Fruit fly (Drosophila melanogaster) whole organism, embryonic: ENCODE data around the gene Bub1.

Experiments used
- Abd-B ChIP-seq: fragments of 200-800 bp; sonication (Bioruptor generic); optimal IDR thresholded peaks from 2 replicates; lab custom pipeline; 2018; ENCODE audit warnings: missing biosample characterization, mild to moderate bottlenecking, missing genetic modification characterization, moderate library complexity
- Aef1 ChIP-seq: fragments of 200-800 bp; sonication (Bioruptor generic); IDR thresholded peaks from 3 replicates; pipeline ENCODE4 v1.3.6; 2022; ENCODE audit warnings: missing biosample characterization, missing genetic modification characterization
- CG10321 ChIP-seq: fragments of 200-800 bp; sonication (Bioruptor generic); IDR thresholded peaks from 2 replicates; pipeline ENCODE4 v1.3.6; 2022; ENCODE audit warnings: missing biosample characterization, missing genetic modification characterization
- CG10366 ChIP-seq: fragments of 200-800 bp; sonication (Bioruptor generic); IDR thresholded peaks from 2 replicates; pipeline ENCODE4 v1.3.6; 2022; ENCODE audit warnings: missing biosample characterization, missing genetic modification characterization
- CG10431 ChIP-seq: fragments of 200-800 bp; sonication (Bioruptor generic); optimal IDR thresholded peaks from 3 replicates; lab custom pipeline; 2018; ENCODE audit warnings: missing biosample characterization, mild to moderate bottlenecking, missing genetic modification characterization
- CG12942 ChIP-seq: fragments of 200-800 bp; sonication (Bioruptor generic); optimal IDR thresholded peaks from 3 replicates; lab custom pipeline; 2016; ENCODE audit warnings: missing biosample characterization, missing genetic modification characterization
- CG13624 ChIP-seq: fragments of 200-800 bp; sonication (Bioruptor generic); optimal IDR thresholded peaks from 2 replicates; lab custom pipeline; 2016; ENCODE audit warnings: missing biosample characterization, missing genetic modification characterization
- CG14860 ChIP-seq: fragments of 200-800 bp; sonication (Bioruptor generic); IDR thresholded peaks from 3 replicates; pipeline ENCODE4 v1.3.6; 2022; ENCODE audit warnings: missing biosample characterization, missing genetic modification characterization; ENCODE audit not compliant: partially characterized antibody
- CG15696 ChIP-seq: fragments of 200-800 bp; sonication (Bioruptor generic); optimal IDR thresholded peaks from 2 replicates; lab custom pipeline; 2019; ENCODE audit warnings: missing biosample characterization, mild to moderate bottlenecking, missing genetic modification characterization, moderate library complexity
- CG16779 ChIP-seq: fragments of 200-800 bp; sonication (Bioruptor generic); IDR thresholded peaks from 2 replicates; pipeline ENCODE4 v1.3.6; 2022; ENCODE audit warnings: missing biosample characterization, missing genetic modification characterization
- CG2120 ChIP-seq: fragments of 200-800 bp; sonication (Bioruptor generic); optimal IDR thresholded peaks from 3 replicates; lab custom pipeline; 2016; ENCODE audit warnings: missing biosample characterization, missing genetic modification characterization
- CG2129 ChIP-seq: fragments of 200-800 bp; sonication (Bioruptor generic); IDR thresholded peaks from 2 replicates; pipeline ENCODE4 v1.3.6; 2022; ENCODE audit warnings: missing biosample characterization, missing genetic modification characterization; ENCODE audit not compliant: partially characterized antibody
- CG2875 ChIP-seq: fragments of 200-800 bp; sonication (Bioruptor generic); optimal IDR thresholded peaks from 2 replicates; lab custom pipeline; 2017; ENCODE audit warnings: missing biosample characterization, mild to moderate bottlenecking, missing genetic modification characterization, missing genetic modification reagents
- CG2889 ChIP-seq: fragments of 200-800 bp; sonication (Bioruptor generic); IDR thresholded peaks from 3 replicates; pipeline ENCODE4 v1.3.6; 2022; ENCODE audit warnings: missing biosample characterization, missing genetic modification characterization
- CG33213 ChIP-seq: fragments of 200-800 bp; sonication (Bioruptor generic); optimal IDR thresholded peaks from 3 replicates; lab custom pipeline; 2016; ENCODE audit warnings: missing biosample characterization, missing genetic modification characterization
- CG33557 ChIP-seq: fragments of 200-800 bp; sonication (Bioruptor generic); optimal IDR thresholded peaks from 2 replicates; lab custom pipeline; 2019; ENCODE audit warnings: missing biosample characterization, mild to moderate bottlenecking, missing genetic modification characterization, moderate library complexity
- CG4707 ChIP-seq: fragments of 200-800 bp; sonication (Bioruptor generic); optimal IDR thresholded peaks from 2 replicates; lab custom pipeline; 2018; ENCODE audit warnings: missing biosample characterization, mild to moderate bottlenecking, missing genetic modification characterization, moderate library complexity
- CG7987 ChIP-seq: fragments of 200-800 bp; sonication (Bioruptor generic); optimal IDR thresholded peaks from 2 replicates; lab custom pipeline; 2018; ENCODE audit warnings: missing biosample characterization, mild to moderate bottlenecking, missing genetic modification characterization, moderate library complexity
- CG8281 ChIP-seq: fragments of 200-800 bp; sonication (Bioruptor generic); optimal IDR thresholded peaks from 2 replicates; lab custom pipeline; 2018; ENCODE audit warnings: missing biosample characterization, mild to moderate bottlenecking, missing genetic modification characterization, moderate library complexity
- Camta ChIP-seq: fragments of 200-800 bp; sonication (Bioruptor generic); optimal IDR thresholded peaks from 2 replicates; lab custom pipeline; 2016; ENCODE audit warnings: missing biosample characterization, missing genetic modification characterization
- CkIIα-i1 ChIP-seq: fragments of 200-800 bp; sonication (Bioruptor generic); IDR thresholded peaks from 2 replicates; pipeline ENCODE4 v1.3.6; 2022; ENCODE audit warnings: missing biosample characterization, missing genetic modification characterization
- Deaf1 ChIP-seq: fragments of 200-800 bp; optimal IDR thresholded peaks from 3 replicates; lab custom pipeline; 2019; ENCODE audit warnings: missing biosample characterization, mild to moderate bottlenecking, missing genetic modification characterization, moderate library complexity
- Doc3 ChIP-seq: fragments of 200-800 bp; sonication (Bioruptor generic); IDR thresholded peaks from 3 replicates; pipeline ENCODE4 v1.3.6; 2022; ENCODE audit warnings: missing biosample characterization, missing genetic modification characterization; ENCODE audit not compliant: partially characterized antibody
- E2f1 ChIP-seq: fragments of 200-800 bp; sonication (Bioruptor generic); IDR thresholded peaks from 2 replicates; pipeline ENCODE4 v1.3.6; 2022; ENCODE audit warnings: missing biosample characterization, missing genetic modification characterization
- HLHmδ ChIP-seq: fragments of 200-800 bp; sonication (Bioruptor generic); optimal IDR thresholded peaks from 2 replicates; lab custom pipeline; 2018; ENCODE audit warnings: missing biosample characterization, mild to moderate bottlenecking, missing genetic modification characterization, moderate library complexity
- Hmx ChIP-seq: fragments of 200-800 bp; sonication (Bioruptor generic); optimal IDR thresholded peaks from 2 replicates; lab custom pipeline; 2016; ENCODE audit warnings: missing biosample characterization, missing genetic modification characterization
- Lim3 ChIP-seq: fragments of 200-800 bp; sonication (Bioruptor generic); IDR thresholded peaks from 2 replicates; pipeline ENCODE4 v1.3.6; 2022; ENCODE audit warnings: missing biosample characterization, missing genetic modification characterization
- MESR4 ChIP-seq: fragments of 200-800 bp; sonication (Bioruptor generic); optimal IDR thresholded peaks from 2 replicates; lab custom pipeline; 2018; ENCODE audit warnings: missing biosample characterization, mild to moderate bottlenecking, missing genetic modification characterization, moderate library complexity
- Nf-YA ChIP-seq: fragments of 200-800 bp; sonication (Bioruptor generic); IDR thresholded peaks from 2 replicates; pipeline ENCODE4 v1.3.6; 2022; ENCODE audit warnings: missing biosample characterization, missing genetic modification characterization
- ac ChIP-seq: fragments of 200-800 bp; sonication (Bioruptor generic); optimal IDR thresholded peaks from 3 replicates; lab custom pipeline; 2017; ENCODE audit warnings: missing biosample characterization, mild to moderate bottlenecking, missing genetic modification characterization
- ap ChIP-seq: fragments of 200-800 bp; sonication (Bioruptor generic); IDR thresholded peaks from 2 replicates; pipeline ENCODE4 v1.3.6; 2022; ENCODE audit warnings: missing biosample characterization, missing genetic modification characterization
- bigmax ChIP-seq: fragments of 200-800 bp; sonication (Bioruptor generic); optimal IDR thresholded peaks from 2 replicates; lab custom pipeline; 2018; ENCODE audit warnings: missing biosample characterization, mild to moderate bottlenecking, missing genetic modification characterization
- crol ChIP-seq: fragments of 200-800 bp; sonication (Bioruptor generic); IDR thresholded peaks from 2 replicates; pipeline ENCODE4 v1.3.6; 2022; ENCODE audit warnings: missing biosample characterization, missing genetic modification characterization
- cwo ChIP-seq: fragments of 200-800 bp; sonication (Bioruptor generic); optimal IDR thresholded peaks from 3 replicates; lab custom pipeline; 2017; ENCODE audit warnings: missing biosample characterization, missing genetic modification characterization, mild to moderate bottlenecking, moderate library complexity, missing genetic modification reagents
- emc ChIP-seq: fragments of 200-800 bp; sonication (Bioruptor generic); optimal IDR thresholded peaks from 2 replicates; lab custom pipeline; 2016; ENCODE audit warnings: missing biosample characterization, missing genetic modification characterization
- ewg ChIP-seq: fragments of 200-800 bp; sonication (Bioruptor generic); optimal IDR thresholded peaks from 3 replicates; lab custom pipeline; 2017; ENCODE audit warnings: mild to moderate bottlenecking, missing biosample characterization, missing genetic modification reagents, missing genetic modification characterization
- eyg ChIP-seq: fragments of 200-800 bp; sonication (Bioruptor generic); optimal IDR thresholded peaks from 3 replicates; lab custom pipeline; 2016; ENCODE audit warnings: missing biosample characterization, missing genetic modification characterization
- fd102C ChIP-seq: fragments of 200-800 bp; sonication (Bioruptor generic); optimal IDR thresholded peaks from 2 replicates; lab custom pipeline; 2018; ENCODE audit warnings: missing biosample characterization, mild to moderate bottlenecking, missing genetic modification characterization, moderate library complexity
- fru ChIP-seq: fragments of >200 bp; optimal IDR thresholded peaks from 2 replicates; lab custom pipeline; 2017
- grn ChIP-seq: fragments of 200-800 bp; sonication (Bioruptor generic); optimal IDR thresholded peaks from 3 replicates; lab custom pipeline; 2017; ENCODE audit warnings: missing biosample characterization, missing genetic modification characterization
- gt ChIP-seq: fragments of 200-800 bp; sonication (Bioruptor generic); IDR thresholded peaks from 2 replicates; pipeline ENCODE4 v1.3.6; 2022; ENCODE audit warnings: missing biosample characterization, missing genetic modification characterization
- ham ChIP-seq: fragments of 200-800 bp; sonication (Bioruptor generic); IDR thresholded peaks from 2 replicates; pipeline ENCODE4 v1.3.6; 2022; ENCODE audit warnings: missing biosample characterization, missing genetic modification characterization
- lab ChIP-seq: fragments of 200-800 bp; sonication (Bioruptor generic); optimal IDR thresholded peaks from 3 replicates; lab custom pipeline; 2017; ENCODE audit warnings: missing biosample characterization, missing genetic modification characterization, mild to moderate bottlenecking, moderate library complexity, missing genetic modification reagents
- lbe ChIP-seq: fragments of 200-800 bp; sonication (Bioruptor generic); optimal IDR thresholded peaks from 2 replicates; lab custom pipeline; 2016; ENCODE audit warnings: missing biosample characterization, mild to moderate bottlenecking, missing genetic modification characterization
- luna ChIP-seq: fragments of 200-800 bp; sonication (Bioruptor generic); optimal IDR thresholded peaks from 2 replicates; lab custom pipeline; 2016; ENCODE audit warnings: missing biosample characterization, missing genetic modification characterization
- oc ChIP-seq: fragments of 200-800 bp; sonication (Bioruptor generic); optimal IDR thresholded peaks from 2 replicates; lab custom pipeline; 2018; ENCODE audit warnings: missing biosample characterization, mild to moderate bottlenecking, missing genetic modification characterization, moderate library complexity
- ranshi ChIP-seq: fragments of 200-800 bp; sonication (Bioruptor generic); IDR thresholded peaks from 2 replicates; pipeline ENCODE4 v1.3.6; 2022; ENCODE audit warnings: missing biosample characterization, missing genetic modification characterization
- seq ChIP-seq: fragments of 200-800 bp; sonication (Bioruptor generic); IDR thresholded peaks from 2 replicates; pipeline ENCODE4 v1.3.6; 2022; ENCODE audit warnings: missing biosample characterization, missing genetic modification characterization
- shn ChIP-seq: fragments of 200-800 bp; sonication (Bioruptor generic); optimal IDR thresholded peaks from 3 replicates; lab custom pipeline; 2016; ENCODE audit warnings: missing biosample characterization, missing genetic modification characterization
- zfh1 ChIP-seq: fragments of 200-800 bp; sonication (Bioruptor generic); IDR thresholded peaks from 3 replicates; pipeline ENCODE4 v1.3.6; 2022; ENCODE audit warnings: missing biosample characterization, missing genetic modification characterization

The Bub1 gene

DNA sequence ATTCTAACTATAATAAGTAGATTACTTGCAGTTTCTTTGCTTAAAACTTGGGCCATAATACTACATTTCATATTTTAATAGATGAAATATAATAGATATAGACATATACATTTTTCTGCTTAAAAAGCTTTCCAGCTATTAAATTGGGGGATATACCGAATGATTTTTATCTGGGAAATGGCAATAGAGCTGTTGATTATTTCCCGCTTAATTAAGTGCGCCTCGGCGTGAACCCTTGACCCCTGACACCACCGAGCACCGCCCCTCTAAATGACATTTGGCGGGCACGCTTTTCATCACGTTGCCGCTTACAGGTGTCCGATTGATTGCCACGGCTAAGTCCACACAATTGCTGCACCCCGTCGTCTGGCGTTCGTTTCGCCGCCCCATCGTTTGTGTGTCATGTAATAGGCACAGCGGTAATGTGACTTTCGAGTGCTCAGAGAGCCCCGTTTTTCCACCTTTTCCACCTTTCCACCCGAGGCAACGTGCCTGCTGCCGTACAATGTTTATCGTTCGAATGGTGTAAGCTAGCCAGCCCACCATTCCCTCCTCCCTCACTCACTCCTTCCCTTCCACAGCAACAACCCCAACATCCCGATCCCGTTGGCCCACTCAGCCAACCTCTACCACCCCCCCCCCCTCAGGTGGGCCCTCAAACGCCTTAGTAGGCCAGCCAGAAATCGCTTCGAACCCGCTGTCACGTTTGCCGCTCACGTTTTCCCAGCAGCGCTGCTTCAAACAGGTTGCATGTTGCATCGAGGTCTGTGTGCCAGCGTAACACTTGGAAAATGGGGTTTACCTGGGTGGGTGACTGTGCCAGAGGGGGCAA, 22.3 kb downstream of the Bub1 start (continued):
- TF ChIP-seq zfh1 (GFP tag; lab: Robert Waterston, UW) (0 out of 3 replicates have a peak, but pooled peaks have one; percentile 13), Doc3 (no peak), CG15696 (tag; lab: Kevin White, UChicago) (no peak), Camta (no peak), Lim3 (GFP tag; lab: Robert Waterston, UW) (no peak), crol (peak; percentile 99), CG13624 (GFP tag; lab: Kevin White, UChicago) (no peak), shn (GFP tag; lab: Kevin White, UChicago) (no peak), lbe (no peak), ham (GFP tag; lab: Robert Waterston, UW) (no peak), seq (GFP tag; lab: Robert Waterston, UW) (no peak), ewg (GFP tag; lab: Kevin White, UChicago) (no peak), Deaf1 (tag; lab: Kevin White, UChicago) (peak; percentile 30), Nf-YA (GFP tag; lab: Robert Waterston, UW) (no peak), E2f1 (GFP tag; lab: Robert Waterston, UW) (no peak; the same call in 1 of the 2 replicates), CG33557 (GFP tag; lab: Kevin White, UChicago) (no peak), CG2889 (GFP tag; lab: Robert Waterston, UW) (no peak), Abd-B (GFP tag; lab: Kevin White, UChicago) (no peak), ac (no peak), luna (GFP tag; lab: Kevin White, UChicago) (no peak), ap (GFP tag; lab: Robert Waterston, UW) (no peak), Hmx (GFP tag; lab: Kevin White, UChicago) (no peak), lab (GFP tag; lab: Kevin White, UChicago) (peak; percentile 42), CG14860 (GFP tag; lab: Robert Waterston, UW) (no peak), CG16779 (no peak), ranshi (GFP tag; lab: Robert Waterston, UW) (no peak), gt (GFP tag; lab: Robert Waterston, UW) (no peak), HLHmδ (GFP tag; lab: Kevin White, UChicago) (no peak), MESR4 (GFP tag; lab: Kevin White, UChicago) (no peak), fd102C (GFP tag; lab: Kevin White, UChicago) (no peak), fru (no peak), CG33213 (no peak), CG2120 (GFP tag; lab: Kevin White, UChicago) (no peak), CkIIα-i1 (GFP tag; lab: Robert Waterston, UW) (no peak), CG12942 (GFP tag; lab: Kevin White, UChicago) (no peak), CG10366 (no peak), CG8281 (tag; lab: Kevin White, UChicago) (no peak), CG10431 (no peak), CG2129 (GFP tag; lab: Robert Waterston, UW) (no peak), CG7987 (GFP tag; lab: Kevin White, UChicago) (no peak), CG4707 (no peak), bigmax (GFP tag; lab: Kevin White, UChicago) (no peak), Aef1 (no peak), cwo (GFP tag; lab: Kevin White, UChicago) (peak; percentile 92), eyg (GFP tag; lab: Kevin White, UChicago) (no peak), CG2875 (GFP tag; lab: Kevin White, UChicago) (no peak), CG10321 (GFP tag; lab: Robert Waterston, UW) (no peak), emc (no peak), oc (no peak), grn (GFP tag; lab: Kevin White, UChicago) (no peak)
